Fruit fly (Drosophila melanogaster) whole organism, prepupa: ENCODE measurements around the gene MED10.

ENCODE experiments used
- CG10631 ChIP-seq: fragments of 200-800 bp; sonication (Bioruptor generic); optimal IDR thresholded peaks from 2 replicates; lab custom pipeline; 2016; ENCODE audit warnings: missing biosample characterization, missing genetic modification characterization
- CG11294 ChIP-seq: fragments of 200-800 bp; sonication (Bioruptor generic); IDR thresholded peaks from 2 replicates; pipeline ENCODE4 v1.3.6; 2022; ENCODE audit warnings: missing biosample characterization, missing genetic modification characterization
- CG11902 ChIP-seq: fragments of 200-800 bp; sonication (Bioruptor generic); optimal IDR thresholded peaks from 3 replicates; lab custom pipeline; 2016; ENCODE audit warnings: missing biosample characterization, missing genetic modification characterization
- CG15336 ChIP-seq: fragments of 200-800 bp; sonication (Bioruptor generic); IDR thresholded peaks from 2 replicates; pipeline ENCODE4 v1.3.6; 2022; ENCODE audit warnings: missing biosample characterization, missing genetic modification characterization
- CG32006 ChIP-seq: fragments of 200-800 bp; sonication (Bioruptor generic); optimal IDR thresholded peaks from 3 replicates; lab custom pipeline; 2017; ENCODE audit warnings: missing biosample characterization, mild to moderate bottlenecking, missing genetic modification characterization
- CG6276 ChIP-seq: fragments of 200-800 bp; sonication (Bioruptor generic); optimal IDR thresholded peaks from 2 replicates; lab custom pipeline; 2017; ENCODE audit warnings: missing biosample characterization, mild to moderate bottlenecking, missing genetic modification characterization
- CG6808 ChIP-seq: fragments of 200-800 bp; sonication (Bioruptor generic); optimal IDR thresholded peaks from 3 replicates; lab custom pipeline; 2017; ENCODE audit warnings: missing biosample characterization, missing genetic modification characterization, mild to moderate bottlenecking, moderate library complexity, missing genetic modification reagents
- CG6854 ChIP-seq: fragments of 200-800 bp; sonication (Bioruptor generic); optimal IDR thresholded peaks from 2 replicates; lab custom pipeline; 2017; ENCODE audit warnings: missing biosample characterization, mild to moderate bottlenecking, missing genetic modification characterization
- Ets21C ChIP-seq: fragments of 200-800 bp; sonication (Bioruptor generic); optimal IDR thresholded peaks from 3 replicates; lab custom pipeline; 2016; ENCODE audit warnings: missing biosample characterization, missing genetic modification characterization
- eg ChIP-seq: fragments of 200-800 bp; sonication (Bioruptor generic); IDR thresholded peaks from 3 replicates; pipeline ENCODE4 v1.3.6; 2022; ENCODE audit warnings: missing biosample characterization, missing genetic modification characterization
- fkh ChIP-seq: fragments of 200-800 bp; sonication (Bioruptor generic); optimal IDR thresholded peaks from 3 replicates; lab custom pipeline; 2017; ENCODE audit warnings: missing biosample characterization, mild to moderate bottlenecking, missing genetic modification characterization, moderate library complexity

DNA sequence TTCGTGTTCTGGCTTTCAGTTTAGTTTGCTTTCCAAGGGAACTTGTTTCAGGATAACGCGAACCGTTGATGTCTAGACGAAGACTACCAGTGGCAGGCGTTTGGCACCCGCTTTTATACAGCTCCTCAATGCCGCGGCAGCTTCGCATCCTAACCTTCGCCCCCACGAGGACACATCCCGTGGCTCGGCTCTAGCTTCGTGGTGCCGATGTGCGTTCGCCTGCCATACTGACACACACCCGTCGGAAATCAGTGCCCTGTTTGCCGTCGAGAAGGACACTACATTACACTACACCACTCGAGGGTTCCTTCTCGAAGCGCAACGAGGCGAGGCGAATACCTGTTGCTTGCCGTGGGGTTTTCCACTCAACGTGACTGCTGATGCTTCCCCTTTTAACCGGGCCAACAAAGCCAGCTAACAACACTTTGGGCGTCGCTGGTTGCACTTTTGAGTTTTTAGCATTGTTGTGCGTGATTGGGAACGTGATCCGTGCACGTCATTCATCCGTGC, 25.3 kb downstream of the MED10 start, which contains the start of gene CG13054:
- TF ChIP-seq fkh (GFP tag; lab: Kevin White, UChicago) (no peak), CG6854 (GFP tag; lab: Kevin White, UChicago) (no peak), CG6276 (no peak), eg (GFP tag; lab: Robert Waterston, UW) (no peak), CG6808 (no peak), CG32006 (GFP tag; lab: Kevin White, UChicago) (no peak), CG15336 (GFP tag; lab: Robert Waterston, UW) (no peak), CG11294 (GFP tag; lab: Robert Waterston, UW) (no peak), Ets21C (GFP tag; lab: Kevin White, UChicago) (no peak), CG10631 (no peak), CG11902 (GFP tag; lab: Kevin White, UChicago) (no peak)
